Fruit fly (Drosophila melanogaster) whole organism, prepupa: ENCODE results near the gene chic.

ENCODE experiments used
- Blimp-1 ChIP-seq: fragments of 200-800 bp; sonication (Bioruptor generic); optimal IDR thresholded peaks from 3 replicates; lab custom pipeline; 2017; ENCODE audit warnings: missing biosample characterization, missing genetic modification characterization, mild to moderate bottlenecking, moderate library complexity, missing genetic modification reagents
- CG10631 ChIP-seq: fragments of 200-800 bp; sonication (Bioruptor generic); optimal IDR thresholded peaks from 2 replicates; lab custom pipeline; 2016; ENCODE audit warnings: missing biosample characterization, missing genetic modification characterization
- CG10669 ChIP-seq: fragments of 200-800 bp; sonication (Bioruptor generic); optimal IDR thresholded peaks from 3 replicates; lab custom pipeline; 2018; ENCODE audit warnings: missing biosample characterization, mild to moderate bottlenecking, missing genetic modification characterization, moderate library complexity
- CG11294 ChIP-seq: fragments of 200-800 bp; sonication (Bioruptor generic); IDR thresholded peaks from 2 replicates; pipeline ENCODE4 v1.3.6; 2022; ENCODE audit warnings: missing biosample characterization, missing genetic modification characterization
- CG11762 ChIP-seq: fragments of 200-800 bp; sonication (Bioruptor generic); optimal IDR thresholded peaks from 3 replicates; lab custom pipeline; 2016; ENCODE audit warnings: missing biosample characterization, missing genetic modification characterization; ENCODE audit not compliant: insufficient read depth
- CG15336 ChIP-seq: fragments of 200-800 bp; sonication (Bioruptor generic); IDR thresholded peaks from 2 replicates; pipeline ENCODE4 v1.3.6; 2022; ENCODE audit warnings: missing biosample characterization, missing genetic modification characterization
- CG16779 ChIP-seq: fragments of 200-800 bp; sonication (Bioruptor generic); optimal IDR thresholded peaks from 3 replicates; lab custom pipeline; 2017; ENCODE audit warnings: missing biosample characterization, mild to moderate bottlenecking, missing genetic modification characterization
- CG3032 ChIP-seq: fragments of 200-800 bp; optimal IDR thresholded peaks from 2 replicates; lab custom pipeline; 2019; ENCODE audit warnings: missing biosample characterization, mild to moderate bottlenecking, missing genetic modification characterization, moderate library complexity
- CG32006 ChIP-seq: fragments of 200-800 bp; sonication (Bioruptor generic); optimal IDR thresholded peaks from 3 replicates; lab custom pipeline; 2017; ENCODE audit warnings: missing biosample characterization, mild to moderate bottlenecking, missing genetic modification characterization
- CG3919 ChIP-seq: fragments of 200-800 bp; sonication (Bioruptor generic); optimal IDR thresholded peaks from 3 replicates; lab custom pipeline; 2016; ENCODE audit warnings: missing biosample characterization, missing genetic modification characterization
- CG4318 ChIP-seq: fragments of 200-800 bp; sonication (Bioruptor generic); optimal IDR thresholded peaks from 3 replicates; lab custom pipeline; 2017; ENCODE audit warnings: missing biosample characterization, mild to moderate bottlenecking, missing genetic modification characterization
- CG6163 ChIP-seq: fragments of 200-800 bp; sonication (Bioruptor generic); IDR thresholded peaks from 3 replicates; pipeline ENCODE4 v1.3.6; 2022; ENCODE audit warnings: missing biosample characterization, missing genetic modification characterization
- CG6276 ChIP-seq: fragments of 200-800 bp; sonication (Bioruptor generic); optimal IDR thresholded peaks from 2 replicates; lab custom pipeline; 2017; ENCODE audit warnings: missing biosample characterization, mild to moderate bottlenecking, missing genetic modification characterization
- CG6808 ChIP-seq: fragments of 200-800 bp; sonication (Bioruptor generic); optimal IDR thresholded peaks from 3 replicates; lab custom pipeline; 2017; ENCODE audit warnings: missing biosample characterization, missing genetic modification characterization, mild to moderate bottlenecking, moderate library complexity, missing genetic modification reagents
- CG6854 ChIP-seq: fragments of 200-800 bp; sonication (Bioruptor generic); optimal IDR thresholded peaks from 2 replicates; lab custom pipeline; 2017; ENCODE audit warnings: missing biosample characterization, mild to moderate bottlenecking, missing genetic modification characterization
- CG8119 ChIP-seq: fragments of 200-800 bp; sonication (Bioruptor generic); IDR thresholded peaks from 3 replicates; pipeline ENCODE4 v1.3.6; 2022; ENCODE audit warnings: missing biosample characterization, missing genetic modification characterization
- CG8319 ChIP-seq: fragments of 200-800 bp; sonication (Bioruptor generic); optimal IDR thresholded peaks from 3 replicates; lab custom pipeline; 2016; ENCODE audit warnings: missing biosample characterization, missing genetic modification characterization
- CG9139 ChIP-seq: fragments of 200-800 bp; sonication (Bioruptor generic); optimal IDR thresholded peaks from 3 replicates; lab custom pipeline; 2017; ENCODE audit warnings: missing biosample characterization, mild to moderate bottlenecking, missing genetic modification characterization
- Eip75B ChIP-seq: fragments of 200-800 bp; sonication (Bioruptor generic); optimal IDR thresholded peaks from 3 replicates; lab custom pipeline; 2016; ENCODE audit warnings: missing biosample characterization, missing genetic modification characterization
- Eip78C ChIP-seq: fragments of 200-800 bp; sonication (Bioruptor generic); peaks from one replicate; lab custom pipeline; 2016; ENCODE audit warnings: missing biosample characterization, missing genetic modification characterization
- Eip93F ChIP-seq: fragments of 200-800 bp; sonication (Bioruptor generic); optimal IDR thresholded peaks from 2 replicates; lab custom pipeline; 2016; ENCODE audit warnings: missing biosample characterization, mild to moderate bottlenecking, missing genetic modification characterization
- Ets21C ChIP-seq: fragments of 200-800 bp; sonication (Bioruptor generic); optimal IDR thresholded peaks from 3 replicates; lab custom pipeline; 2016; ENCODE audit warnings: missing biosample characterization, missing genetic modification characterization
- Ets96B ChIP-seq: fragments of 200-800 bp; optimal IDR thresholded peaks from 2 replicates; lab custom pipeline; 2019; ENCODE audit warnings: missing biosample characterization, mild to moderate bottlenecking, missing genetic modification characterization, moderate library complexity
- Gug ChIP-seq: fragments of 200-800 bp; sonication (Bioruptor generic); IDR thresholded peaks from 2 replicates; pipeline ENCODE4 v1.3.6; 2022; ENCODE audit warnings: missing biosample characterization, missing genetic modification characterization
- Hr38 ChIP-seq: sonication (Bioruptor generic); optimal IDR thresholded peaks from 2 replicates; lab custom pipeline; 2016; ENCODE audit warnings: missing biosample characterization, missing genetic modification characterization
- Hr39 ChIP-seq: fragments of 200-800 bp; sonication (Bioruptor generic); optimal IDR thresholded peaks from 2 replicates; lab custom pipeline; 2016; ENCODE audit warnings: missing biosample characterization, missing genetic modification characterization
- Hr4 ChIP-seq: fragments of 200-800 bp; sonication (Bioruptor generic); optimal IDR thresholded peaks from 3 replicates; lab custom pipeline; 2016; ENCODE audit warnings: missing biosample characterization, missing genetic modification characterization
- Met ChIP-seq: fragments of 200-800 bp; sonication (Bioruptor generic); optimal IDR thresholded peaks from 3 replicates; lab custom pipeline; 2016; ENCODE audit warnings: missing biosample characterization, missing genetic modification characterization
- Smox ChIP-seq: fragments of 200-800 bp; sonication (Bioruptor generic); optimal IDR thresholded peaks from 3 replicates; lab custom pipeline; 2016; ENCODE audit warnings: missing biosample characterization, missing genetic modification characterization
- Sox102F ChIP-seq: fragments of 200-800 bp; sonication (Bioruptor generic); optimal IDR thresholded peaks from 2 replicates; lab custom pipeline; 2016; ENCODE audit warnings: missing biosample characterization, mild to moderate bottlenecking, missing genetic modification characterization
- Sox14 ChIP-seq: fragments of 200-800 bp; sonication (Bioruptor generic); optimal IDR thresholded peaks from 3 replicates; lab custom pipeline; 2016; ENCODE audit warnings: missing biosample characterization, missing genetic modification characterization
- Sox15 ChIP-seq: fragments of 200-800 bp; sonication (Bioruptor generic); optimal IDR thresholded peaks from 3 replicates; lab custom pipeline; 2016; ENCODE audit warnings: missing biosample characterization, missing genetic modification characterization
- achi ChIP-seq: fragments of 200-800 bp; sonication (Bioruptor generic); optimal IDR thresholded peaks from 3 replicates; lab custom pipeline; 2016; ENCODE audit warnings: missing biosample characterization, missing genetic modification characterization
- acj6 ChIP-seq: fragments of 200-800 bp; sonication (Bioruptor generic); optimal IDR thresholded peaks from 3 replicates; lab custom pipeline; 2016; ENCODE audit warnings: missing biosample characterization, missing genetic modification characterization
- dac ChIP-seq: fragments of 200-800 bp; sonication (Bioruptor generic); optimal IDR thresholded peaks from 2 replicates; lab custom pipeline; 2017; ENCODE audit warnings: missing biosample characterization, mild to moderate bottlenecking, missing genetic modification characterization
- dsx ChIP-seq: fragments of 200-800 bp; optimal IDR thresholded peaks from 3 replicates; lab custom pipeline; 2019; ENCODE audit warnings: missing biosample characterization, mild to moderate bottlenecking, missing genetic modification characterization, moderate library complexity; ENCODE audit not compliant: poor library complexity, severe bottlenecking
- eg ChIP-seq: fragments of 200-800 bp; sonication (Bioruptor generic); IDR thresholded peaks from 3 replicates; pipeline ENCODE4 v1.3.6; 2022; ENCODE audit warnings: missing biosample characterization, missing genetic modification characterization
- fd59A ChIP-seq: fragments of 200-800 bp; sonication (Bioruptor generic); optimal IDR thresholded peaks from 2 replicates; lab custom pipeline; 2017; ENCODE audit warnings: missing biosample characterization, mild to moderate bottlenecking, missing genetic modification characterization, missing genetic modification reagents
- fd85E ChIP-seq: fragments of 200-800 bp; sonication (Bioruptor generic); optimal IDR thresholded peaks from 3 replicates; lab custom pipeline; 2016; ENCODE audit warnings: missing biosample characterization, missing genetic modification characterization
- fkh ChIP-seq: fragments of 200-800 bp; sonication (Bioruptor generic); optimal IDR thresholded peaks from 3 replicates; lab custom pipeline; 2017; ENCODE audit warnings: missing biosample characterization, mild to moderate bottlenecking, missing genetic modification characterization, moderate library complexity
- lz ChIP-seq: fragments of 200-800 bp; sonication (Bioruptor generic); optimal IDR thresholded peaks from 3 replicates; lab custom pipeline; 2016; ENCODE audit warnings: missing biosample characterization, missing genetic modification characterization
- pdm3 ChIP-seq: fragments of 200-800 bp; sonication (Bioruptor generic); optimal IDR thresholded peaks from 3 replicates; lab custom pipeline; 2016; ENCODE audit warnings: missing biosample characterization, missing genetic modification characterization
- spab ChIP-seq: fragments of 200-800 bp; sonication (Bioruptor generic); optimal IDR thresholded peaks from 2 replicates; lab custom pipeline; 2017; ENCODE audit warnings: missing biosample characterization, mild to moderate bottlenecking, missing genetic modification characterization, missing genetic modification reagents
- ss ChIP-seq, 2 experiments: fragments of 200-800 bp; sonication (Bioruptor generic); optimal IDR thresholded peaks; 2 replicates in 1 of 2; 3 replicates in 1 of 2; lab custom pipeline; 2017 to 2018; ENCODE audit warnings: mild to moderate bottlenecking in 2 of 2, missing biosample characterization in 2 of 2, missing genetic modification characterization in 2 of 2, moderate library complexity in 1 of 2
- svp ChIP-seq: fragments of 200-800 bp; sonication (Bioruptor generic); peaks from one replicate; lab custom pipeline; 2016; ENCODE audit warnings: missing biosample characterization, missing genetic modification characterization
- topi ChIP-seq: fragments of 200-800 bp; sonication (Bioruptor generic); optimal IDR thresholded peaks from 3 replicates; lab custom pipeline; 2016; ENCODE audit warnings: missing biosample characterization, missing genetic modification characterization
- vri ChIP-seq: fragments of 200-800 bp; sonication (Bioruptor generic); optimal IDR thresholded peaks from 3 replicates; lab custom pipeline; 2016; ENCODE audit warnings: missing biosample characterization, mild to moderate bottlenecking, missing genetic modification characterization

The chic gene

DNA sequence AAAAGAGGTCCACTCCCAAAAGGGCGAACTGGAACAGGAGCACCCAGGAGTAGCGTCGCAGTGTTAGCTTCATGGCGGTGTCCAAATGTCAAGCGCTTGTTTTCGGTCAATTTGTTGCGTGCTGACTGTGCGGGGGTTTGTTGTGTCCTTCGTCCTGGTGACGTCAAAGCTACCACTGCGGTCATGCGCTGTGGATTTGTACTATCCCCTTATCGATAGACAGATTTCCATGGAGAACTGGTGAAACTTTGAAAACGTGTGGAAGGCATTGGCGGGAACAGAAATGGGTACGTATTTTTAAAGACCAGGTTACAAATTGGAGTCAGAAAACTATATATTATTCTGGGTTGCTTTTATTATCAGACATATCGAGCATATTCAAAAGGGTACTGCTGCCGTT lies 24.7 kb downstream of the chic start, which contains the start of gene CG13999:
TSS of gene CG13999 (minus strand) at position 314 of the 400 bp plus-strand sequence.
- TF ChIP-seq ss (GFP tag; optimal IDR thresholded peaks at IDR 0.05; lab: Kevin White, UChicago): no peak
- no peak for TF ChIP-seq CG10669 (GFP tag; lab: Kevin White, UChicago)
- no peak for TF ChIP-seq svp (GFP tag; lab: Kevin White, UChicago)
- TF ChIP-seq dac (GFP tag; lab: Kevin White, UChicago): no peak
- no peak for TF ChIP-seq CG6276
- TF ChIP-seq CG9139 (GFP tag; lab: Kevin White, UChicago): no peak
- no peak for TF ChIP-seq CG8119 (GFP tag; lab: Robert Waterston, UW)
- TF ChIP-seq Eip75B (GFP tag; lab: Kevin White, UChicago): no peak
- TF ChIP-seq achi: no peak
- TF ChIP-seq CG32006 (GFP tag; lab: Kevin White, UChicago): no peak
- TF ChIP-seq acj6: no peak
- no peak for TF ChIP-seq Hr38
- no peak for TF ChIP-seq CG3919 (GFP tag; lab: Kevin White, UChicago)

- TF ChIP-seq Ets21C (GFP tag; lab: Kevin White, UChicago): peak; percentile 28
- TF ChIP-seq svp (GFP tag; lab: Kevin White, UChicago): no peak
- no peak for TF ChIP-seq Sox102F (GFP tag; lab: Kevin White, UChicago)
- peak; percentile 86 for TF ChIP-seq Sox14
- peak; percentile 27; the same call in 1 of the 2 replicates for TF ChIP-seq Gug (GFP tag; lab: Robert Waterston, UW)
- TF ChIP-seq Hr38: no peak
- TF ChIP-seq CG6276: no peak
- TF ChIP-seq CG8319 (GFP tag; lab: Kevin White, UChicago): no peak
- TF ChIP-seq Eip93F: no peak
- no peak for TF ChIP-seq CG3032
- no peak for TF ChIP-seq Ets96B (tag; lab: Kevin White, UChicago)
- TF ChIP-seq acj6: no peak
- no peak for TF ChIP-seq topi
- TF ChIP-seq Blimp-1 (GFP tag; lab: Kevin White, UChicago): no peak
- no peak for TF ChIP-seq Smox
- TF ChIP-seq CG10631: no peak
- TF ChIP-seq Met: no peak
- no peak for TF ChIP-seq dsx
- no peak for TF ChIP-seq CG6808 (GFP tag; lab: Kevin White, UChicago)
- TF ChIP-seq CG11762: no peak
- no peak for TF ChIP-seq fkh (GFP tag; lab: Kevin White, UChicago)
- TF ChIP-seq spab (GFP tag; lab: Kevin White, UChicago): no peak
- TF ChIP-seq CG3919 (GFP tag; lab: Kevin White, UChicago): no peak
- no peak for TF ChIP-seq Hr4 (GFP tag; lab: Kevin White, UChicago)
- no peak for TF ChIP-seq CG15336 (GFP tag; lab: Robert Waterston, UW)
- no peak for TF ChIP-seq CG6854 (GFP tag; lab: Kevin White, UChicago)
- no peak for TF ChIP-seq Eip78C
- no peak for TF ChIP-seq eg
- no peak for TF ChIP-seq fd59A (GFP tag; lab: Kevin White, UChicago)
- no peak for TF ChIP-seq CG10669 (GFP tag; lab: Kevin White, UChicago)
- no peak for TF ChIP-seq ss (GFP tag; optimal IDR thresholded peaks at IDR 0.05; lab: Kevin White, UChicago)
- TF ChIP-seq dac (GFP tag; lab: Kevin White, UChicago): no peak
- no peak for TF ChIP-seq pdm3
- no peak for TF ChIP-seq fd85E
- TF ChIP-seq achi: no peak
- TF ChIP-seq CG16779: no peak
- TF ChIP-seq vri (GFP tag; lab: Kevin White, UChicago): no peak
- no peak for TF ChIP-seq CG4318 (GFP tag; lab: Kevin White, UChicago)
- TF ChIP-seq Eip75B (GFP tag; lab: Kevin White, UChicago): no peak
- no peak for TF ChIP-seq CG11294 (GFP tag; lab: Robert Waterston, UW)
- TF ChIP-seq CG6163 (GFP tag; lab: Robert Waterston, UW): no peak
- peak; percentile 56 for TF ChIP-seq lz (GFP tag; lab: Kevin White, UChicago)
- TF ChIP-seq Sox15 (GFP tag; lab: Kevin White, UChicago): peak; percentile 44
- peak; percentile 76 for TF ChIP-seq Hr39 (GFP tag; lab: Kevin White, UChicago)
Observed at dm6 chr2L:5948775-5949526, 31.9 kb downstream of the chic start, which contains the start of gene CG9044. Gene CG9044 (plus strand): TSS chr2L:5949450.
